Fruit fly (Drosophila melanogaster) whole organism, embryonic: ENCODE results near the gene Sulf1.

Source experiments
- Abd-B ChIP-seq: fragments of 200-800 bp; sonication (Bioruptor generic); optimal IDR thresholded peaks from 2 replicates; lab custom pipeline; 2018; ENCODE audit warnings: missing biosample characterization, mild to moderate bottlenecking, missing genetic modification characterization, moderate library complexity
- Atf-2 ChIP-seq: fragments of 200-800 bp; sonication (Bioruptor generic); optimal IDR thresholded peaks from 2 replicates; lab custom pipeline; 2016; ENCODE audit warnings: missing biosample characterization, missing genetic modification characterization
- B-H1 ChIP-seq: fragments of 200-800 bp; sonication (Bioruptor generic); IDR thresholded peaks from 3 replicates; pipeline ENCODE4 v1.3.6; 2022; ENCODE audit warnings: missing biosample characterization, missing genetic modification characterization
- Bteb2 ChIP-seq: fragments of 200-800 bp; sonication (Bioruptor generic); optimal IDR thresholded peaks from 2 replicates; lab custom pipeline; 2016; ENCODE audit warnings: missing biosample characterization, missing genetic modification characterization
- CG11247 ChIP-seq: fragments of 200-800 bp; sonication (Bioruptor generic); IDR thresholded peaks from 2 replicates; pipeline ENCODE4 v1.3.6; 2022; ENCODE audit warnings: missing biosample characterization, missing genetic modification characterization
- CG12104 ChIP-seq: fragments of 200-800 bp; sonication (Bioruptor generic); optimal IDR thresholded peaks from 3 replicates; lab custom pipeline; 2016; ENCODE audit warnings: missing biosample characterization, missing genetic modification characterization
- CG12155 ChIP-seq: fragments of 200-800 bp; sonication (Bioruptor generic); optimal IDR thresholded peaks from 3 replicates; lab custom pipeline; 2016; ENCODE audit warnings: missing biosample characterization, missing genetic modification characterization
- CG12769 ChIP-seq: fragments of 200-800 bp; sonication (Bioruptor generic); optimal IDR thresholded peaks from 2 replicates; lab custom pipeline; 2019; ENCODE audit warnings: missing biosample characterization, mild to moderate bottlenecking, missing genetic modification characterization, moderate library complexity
- CG14965 ChIP-seq: fragments of 200-800 bp; sonication (Bioruptor generic); optimal IDR thresholded peaks from 2 replicates; lab custom pipeline; 2016; ENCODE audit warnings: missing biosample characterization, missing genetic modification characterization, borderline replicate concordance
- CG1647 ChIP-seq: fragments of 200-800 bp; sonication (Bioruptor generic); optimal IDR thresholded peaks from 3 replicates; lab custom pipeline; 2016; ENCODE audit warnings: missing biosample characterization, missing genetic modification characterization
- CG17568 ChIP-seq: fragments of 200-800 bp; sonication (Bioruptor generic); optimal IDR thresholded peaks from 2 replicates; lab custom pipeline; 2018; ENCODE audit warnings: missing biosample characterization, mild to moderate bottlenecking, missing genetic modification characterization, moderate library complexity
- CG18599 ChIP-seq: fragments of 200-800 bp; sonication (Bioruptor generic); optimal IDR thresholded peaks from 3 replicates; lab custom pipeline; 2017; ENCODE audit warnings: missing biosample characterization, missing genetic modification characterization, mild to moderate bottlenecking, moderate library complexity, missing genetic modification reagents
- CG2202 ChIP-seq: fragments of 200-800 bp; sonication (Bioruptor generic); optimal IDR thresholded peaks from 2 replicates; lab custom pipeline; 2018; ENCODE audit warnings: missing biosample characterization, mild to moderate bottlenecking, missing genetic modification characterization
- CG30403 ChIP-seq: fragments of 200-800 bp; sonication (Bioruptor generic); optimal IDR thresholded peaks from 3 replicates; lab custom pipeline; 2016; ENCODE audit warnings: missing biosample characterization, missing genetic modification characterization
- CG34224 ChIP-seq: fragments of 200-800 bp; sonication (Bioruptor generic); IDR thresholded peaks from 3 replicates; pipeline ENCODE4 v1.3.6; 2022; ENCODE audit warnings: missing biosample characterization, missing genetic modification characterization; ENCODE audit not compliant: partially characterized antibody
- CG9797 ChIP-seq: fragments of 200-800 bp; sonication (Bioruptor generic); optimal IDR thresholded peaks from 3 replicates; lab custom pipeline; 2018; ENCODE audit warnings: missing biosample characterization, mild to moderate bottlenecking, missing genetic modification characterization
- CG9817 ChIP-seq: fragments of 200-800 bp; sonication (Bioruptor generic); optimal IDR thresholded peaks from 2 replicates; lab custom pipeline; 2018; ENCODE audit warnings: missing biosample characterization, mild to moderate bottlenecking, missing genetic modification characterization, moderate library complexity
- CG9876 ChIP-seq: fragments of 200-800 bp; sonication (Bioruptor generic); optimal IDR thresholded peaks from 2 replicates; lab custom pipeline; 2016; ENCODE audit warnings: missing biosample characterization, missing genetic modification characterization
- D19A ChIP-seq: fragments of 200-800 bp; optimal IDR thresholded peaks from 3 replicates; lab custom pipeline; 2019; ENCODE audit warnings: missing biosample characterization, mild to moderate bottlenecking, missing genetic modification characterization, moderate library complexity
- Hey ChIP-seq: fragments of 200-800 bp; sonication (Bioruptor generic); optimal IDR thresholded peaks from 3 replicates; lab custom pipeline; 2018; ENCODE audit warnings: missing biosample characterization, mild to moderate bottlenecking, missing genetic modification characterization
- Hr78 ChIP-seq, 2 experiments: fragments of 200-800 bp in 1 of 2; fragments of >200 bp in 1 of 2; sonication (Bioruptor generic) in 1 of 2; optimal IDR thresholded peaks; 2 replicates each; lab custom pipeline; 2017 to 2019; ENCODE audit warnings: missing biosample characterization in 2 of 2, missing genetic modification characterization in 2 of 2, mild to moderate bottlenecking in 1 of 2, moderate library complexity in 1 of 2
- Med ChIP-seq: fragments of 200-800 bp; sonication (Bioruptor generic); peaks from one replicate; lab custom pipeline; 2016; ENCODE audit warnings: missing biosample characterization, missing genetic modification characterization, mild to moderate bottlenecking, inconsistent platforms, moderate library complexity
- Mes4 ChIP-seq: fragments of 200-800 bp; sonication (Bioruptor generic); optimal IDR thresholded peaks from 2 replicates; lab custom pipeline; 2016; ENCODE audit warnings: missing biosample characterization, missing genetic modification characterization
- Opbp ChIP-seq: fragments of 200-800 bp; sonication (Bioruptor generic); IDR thresholded peaks from 3 replicates; pipeline ENCODE4 v1.3.6; 2022; ENCODE audit warnings: missing biosample characterization, missing genetic modification characterization; ENCODE audit not compliant: partially characterized antibody
- PHDP ChIP-seq: fragments of 200-800 bp; sonication (Bioruptor generic); optimal IDR thresholded peaks from 3 replicates; lab custom pipeline; 2018; ENCODE audit warnings: missing biosample characterization, mild to moderate bottlenecking, missing genetic modification characterization, moderate library complexity
- Pdp1 ChIP-seq, 2 experiments: fragments of 200-800 bp; sonication (Bioruptor generic); optimal IDR thresholded peaks; 3 replicates each; lab custom pipeline; 2016; ENCODE audit warnings: missing biosample characterization in 2 of 2, missing genetic modification characterization in 2 of 2, mild to moderate bottlenecking in 1 of 2, moderate library complexity in 1 of 2
- Scr ChIP-seq: fragments of 200-800 bp; sonication (Bioruptor generic); IDR thresholded peaks from 2 replicates; pipeline ENCODE4 v1.3.6; 2022; ENCODE audit warnings: missing biosample characterization, missing genetic modification characterization; ENCODE audit not compliant: partially characterized antibody
- al ChIP-seq: fragments of 200-800 bp; sonication (Bioruptor generic); IDR thresholded peaks from 2 replicates; pipeline ENCODE4 v1.3.6; 2022; ENCODE audit warnings: missing biosample characterization, missing genetic modification characterization
- cas ChIP-seq: fragments of 200-800 bp; sonication (Bioruptor generic); IDR thresholded peaks from 2 replicates; pipeline ENCODE4 v1.3.6; 2022; ENCODE audit warnings: missing biosample characterization, missing genetic modification characterization
- chn ChIP-seq: fragments of 200-800 bp; sonication (Bioruptor generic); optimal IDR thresholded peaks from 2 replicates; lab custom pipeline; 2016; ENCODE audit warnings: missing biosample characterization, missing genetic modification characterization
- croc ChIP-seq: fragments of 200-800 bp; sonication (Bioruptor generic); conservative IDR thresholded peaks from 3 replicates; pipeline ENCODE4 v1.3.6; 2022; ENCODE audit warnings: missing biosample characterization, missing genetic modification characterization
- eve ChIP-seq, 2 experiments: fragments of >200 bp; optimal IDR thresholded peaks; 2 replicates each; lab custom pipeline; 2017; ENCODE audit warnings: missing biosample characterization in 2 of 2, missing genetic modification characterization in 2 of 2
- gcm2 ChIP-seq: fragments of 200-800 bp; sonication (Bioruptor generic); optimal IDR thresholded peaks from 2 replicates; lab custom pipeline; 2016; ENCODE audit warnings: missing biosample characterization, missing genetic modification characterization
- jumu ChIP-seq: fragments of 200-800 bp; sonication (Bioruptor generic); optimal IDR thresholded peaks from 3 replicates; lab custom pipeline; 2016; ENCODE audit warnings: missing biosample characterization, missing genetic modification characterization
- kah ChIP-seq: fragments of 200-800 bp; sonication (Bioruptor generic); optimal IDR thresholded peaks from 2 replicates; lab custom pipeline; 2018; ENCODE audit warnings: missing biosample characterization, mild to moderate bottlenecking, missing genetic modification characterization
- kni ChIP-seq: fragments of 200-800 bp; sonication (Bioruptor generic); optimal IDR thresholded peaks from 3 replicates; lab custom pipeline; 2017; ENCODE audit warnings: mild to moderate bottlenecking, missing biosample characterization, missing genetic modification reagents, missing genetic modification characterization
- lab ChIP-seq: fragments of 200-800 bp; sonication (Bioruptor generic); optimal IDR thresholded peaks from 3 replicates; lab custom pipeline; 2017; ENCODE audit warnings: missing biosample characterization, missing genetic modification characterization, mild to moderate bottlenecking, moderate library complexity, missing genetic modification reagents
- lola ChIP-seq, 3 experiments: fragments of >200 bp in 2 of 3; fragments of 200-800 bp in 1 of 3; sonication (Bioruptor generic) in 1 of 3; optimal IDR thresholded peaks; 2 replicates each; lab custom pipeline; 2017 to 2019; ENCODE audit warnings: missing biosample characterization in 3 of 3, missing genetic modification characterization in 3 of 3, mild to moderate bottlenecking in 1 of 3, moderate library complexity in 1 of 3
- lov ChIP-seq, 2 experiments: fragments of 200-800 bp in 1 of 2; fragments of >200 bp in 1 of 2; sonication (Bioruptor generic) in 1 of 2; IDR thresholded peaks in 1 of 2; optimal IDR thresholded peaks in 1 of 2; 2 replicates in 1 of 2; 3 replicates in 1 of 2; pipeline versions ENCODE4 v1.3.6 to Lab custom; 2017 to 2022; ENCODE audit warnings: missing biosample characterization in 1 of 2, missing genetic modification characterization in 1 of 2
- maf-S ChIP-seq: fragments of 200-800 bp; sonication (Bioruptor generic); optimal IDR thresholded peaks from 2 replicates; lab custom pipeline; 2016; ENCODE audit warnings: missing biosample characterization, missing genetic modification characterization
- nerfin-1 ChIP-seq: fragments of 200-800 bp; sonication (Bioruptor generic); optimal IDR thresholded peaks from 3 replicates; lab custom pipeline; 2019; ENCODE audit warnings: missing biosample characterization, mild to moderate bottlenecking, missing genetic modification characterization, moderate library complexity
- prd ChIP-seq, 3 experiments: fragments of >200 bp in 2 of 3; fragments of 200-800 bp in 1 of 3; sonication (Bioruptor generic) in 1 of 3; optimal IDR thresholded peaks in 2 of 3; IDR thresholded peaks in 1 of 3; 2 replicates in 2 of 3; 3 replicates in 1 of 3; pipeline versions ENCODE4 v1.3.6 to Lab custom; 2017 to 2022; ENCODE audit warnings: missing biosample characterization in 1 of 3, missing genetic modification characterization in 1 of 3
- pzg ChIP-seq: fragments of 200-800 bp; sonication (Bioruptor generic); optimal IDR thresholded peaks from 3 replicates; lab custom pipeline; 2018; ENCODE audit warnings: missing biosample characterization, mild to moderate bottlenecking, missing genetic modification characterization, moderate library complexity
- stwl ChIP-seq: fragments of 200-800 bp; sonication (Bioruptor generic); optimal IDR thresholded peaks from 3 replicates; lab custom pipeline; 2018; ENCODE audit warnings: missing biosample characterization, mild to moderate bottlenecking, missing genetic modification characterization, moderate library complexity
- zen ChIP-seq: fragments of 200-800 bp; sonication (Bioruptor generic); optimal IDR thresholded peaks from 3 replicates; lab custom pipeline; 2018; ENCODE audit warnings: missing biosample characterization, mild to moderate bottlenecking, missing genetic modification characterization, moderate library complexity

Sulf1 gene

DNA sequence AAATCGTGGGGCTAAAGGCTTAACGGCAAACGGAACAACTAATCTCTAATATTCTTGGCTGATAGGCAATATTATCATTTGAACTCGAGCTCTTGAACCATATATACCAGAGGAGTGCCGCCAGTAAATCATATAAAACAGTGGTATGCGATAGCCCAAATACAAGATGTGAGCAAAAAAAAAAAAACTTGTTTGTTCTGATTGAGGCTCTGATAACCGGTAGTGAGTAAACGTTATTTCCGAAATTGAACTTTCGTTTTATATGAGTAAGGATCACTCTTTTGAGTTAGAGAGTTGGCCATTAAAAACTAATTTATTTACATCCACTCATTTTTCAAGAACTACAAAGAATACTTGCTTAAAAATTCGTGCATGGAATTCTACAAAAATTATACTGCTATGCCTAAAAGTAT lies 29.3 kb downstream of the Sulf1 start (continued):
- TF ChIP-seq Hr78 (GFP tag; optimal IDR thresholded peaks at IDR 0.05; lab: Kevin White, UChicago), result peak in 1 of 2 experiments; percentile 64

DNA sequence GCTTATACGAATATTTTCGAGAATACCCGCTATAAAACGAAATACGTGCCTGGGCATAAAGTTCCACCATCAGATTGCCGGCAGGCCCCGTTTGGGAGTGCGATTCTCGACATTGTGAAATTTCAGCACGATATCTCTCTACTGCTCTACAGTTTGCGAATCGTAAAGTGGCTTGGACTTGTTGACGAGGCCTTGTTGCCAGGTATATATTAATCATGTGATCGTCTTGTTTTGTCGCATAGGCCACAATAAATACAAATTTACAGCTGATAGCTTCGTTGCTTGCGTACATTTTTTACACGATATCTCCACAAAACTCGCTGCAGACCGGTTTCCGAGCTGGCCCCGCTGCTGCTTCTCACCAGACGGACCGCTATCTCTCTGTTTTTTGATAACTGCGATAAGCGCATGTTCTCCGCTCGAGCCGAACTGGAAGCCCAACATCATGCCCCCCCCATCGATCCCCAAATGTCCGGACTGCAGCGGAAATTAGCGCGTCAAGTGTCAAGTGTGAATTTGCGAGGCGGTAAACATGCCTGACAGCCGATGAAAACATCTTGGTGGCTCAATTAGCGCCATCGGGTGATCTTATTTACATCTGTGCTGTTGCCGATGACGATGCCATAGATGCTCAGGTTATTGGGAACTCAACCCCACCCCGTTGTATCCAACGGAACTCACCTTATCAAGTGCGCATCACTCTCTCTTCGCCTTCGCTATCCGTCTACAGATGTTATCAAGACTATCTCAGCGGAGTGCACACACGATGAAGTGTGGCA lies 29.9 kb downstream of the Sulf1 start:
- TF ChIP-seq croc (GFP tag; lab: Robert Waterston, UW) (no peak), eve (GFP tag; optimal IDR thresholded peaks at IDR 0.05; lab: Kevin White, UChicago) (no peak), CG14965 (GFP tag; lab: Kevin White, UChicago) (no peak), pzg (GFP tag; lab: Kevin White, UChicago) (no peak), Bteb2 (GFP tag; lab: Kevin White, UChicago) (no peak), CG30403 (GFP tag; lab: Kevin White, UChicago) (peak; percentile 6), prd (optimal IDR thresholded peaks at IDR 0.05; lab: Kevin White, UChicago) (no peak), prd (GFP tag; IDR thresholded peaks at IDR 0.05; lab: Robert Waterston, UW) (no peak; the same call in 2 of the 3 replicates), CG9797 (GFP tag; lab: Kevin White, UChicago) (no peak), CG12155 (GFP tag; lab: Kevin White, UChicago) (no peak), Abd-B (GFP tag; lab: Kevin White, UChicago) (no peak), maf-S (GFP tag; lab: Kevin White, UChicago) (peak; percentile 37), cas (GFP tag; lab: Robert Waterston, UW) (no peak), Atf-2 (GFP tag; lab: Kevin White, UChicago) (no peak), lab (GFP tag; lab: Kevin White, UChicago) (peak; percentile 53), CG12769 (peak; percentile 31), Pdp1 (GFP tag; optimal IDR thresholded peaks at IDR 0.05; lab: Kevin White, UChicago) (peak; percentile 2 to 34), jumu (no peak), chn (GFP tag; lab: Kevin White, UChicago) (peak; percentile 35), CG1647 (GFP tag; lab: Kevin White, UChicago) (no peak), CG9876 (GFP tag; lab: Kevin White, UChicago) (no peak), al (GFP tag; lab: Robert Waterston, UW) (no peak), D19A (no peak), gcm2 (GFP tag; lab: Kevin White, UChicago) (no peak), Scr (GFP tag; lab: Robert Waterston, UW) (no peak), Mes4 (GFP tag; lab: Kevin White, UChicago) (no peak), lov (optimal IDR thresholded peaks at IDR 0.05; lab: Kevin White, UChicago) (no peak), lov (GFP tag; IDR thresholded peaks at IDR 0.05; lab: Robert Waterston, UW) (no peak), stwl (tag; lab: Kevin White, UChicago) (no peak), Hey (no peak), PHDP (tag; lab: Kevin White, UChicago) (peak; percentile 3), Opbp (GFP tag; lab: Robert Waterston, UW) (no peak), Med (peak; percentile 87), CG12104 (GFP tag; lab: Kevin White, UChicago) (no peak), lola (GFP tag; optimal IDR thresholded peaks at IDR 0.05; lab: Kevin White, UChicago) (peak in 1 of 3 experiments; percentile 3), zen (no peak), B-H1 (no peak), CG18599 (GFP tag; lab: Kevin White, UChicago) (peak; percentile 33), CG34224 (GFP tag; lab: Robert Waterston, UW) (no peak), CG2202 (tag; lab: Kevin White, UChicago) (no peak), nerfin-1 (tag; lab: Kevin White, UChicago) (no peak), kah (GFP tag; lab: Kevin White, UChicago) (no peak), CG17568 (GFP tag; lab: Kevin White, UChicago) (no peak), kni (peak; percentile 46), CG11247 (no peak), CG9817 (no peak)
